Fruit fly (Drosophila melanogaster): Measurements from ENCODE around the gene CG1236.
A peak's percentile ranks its signal among the peaks of the same experiment; 100 is the strongest.

The CG1236 gene

dm6 chr3R:5778731-5779593 is 42.4 kb downstream of the CG1236 start, which contains the start of gene jagn (continued):
- TF ChIP-seq tna (GFP tag; IDR thresholded peaks at IDR 0.05; ENCODE audit: partially characterized antibody) (peak; percentile 99), luna (GFP tag; optimal IDR thresholded peaks at IDR 0.05) (peak; percentile 51), Gsc (GFP tag; IDR thresholded peaks at IDR 0.05) (no peak), ATbp (GFP tag; optimal IDR thresholded peaks at IDR 0.05) (no peak), Sry-δ (GFP tag; optimal IDR thresholded peaks at IDR 0.05) (peak; percentile 98), CG9727 (GFP tag; optimal IDR thresholded peaks at IDR 0.05) (peak; percentile 75), CG13287 (GFP tag; IDR thresholded peaks at IDR 0.05; ENCODE audit: partially characterized antibody) (peak; percentile 99), CG6175 (GFP tag; IDR thresholded peaks at IDR 0.05) (0 out of 3 replicates have a peak, but pooled peaks have one; percentile 43), CG2199 (GFP tag; IDR thresholded peaks at IDR 0.05) (peak; percentile 91), CG6254 (GFP tag; optimal IDR thresholded peaks at IDR 0.05) (peak; percentile 12), CG10321 (GFP tag; IDR thresholded peaks at IDR 0.05) (peak; percentile 40; the same call in 1 of the 2 replicates), gcm (GFP tag; optimal IDR thresholded peaks at IDR 0.05) (no peak), CG12942 (GFP tag; optimal IDR thresholded peaks at IDR 0.05) (no peak), ac (GFP tag; optimal IDR thresholded peaks at IDR 0.05) (no peak), CG16815 (GFP tag; optimal IDR thresholded peaks at IDR 0.05) (no peak)

dm6 chr3R:5780976-5781375 is 44.4 kb downstream of the CG1236 start, which contains the start of gene CG2082:
Gene CG2082 (minus strand): TSS chr3R:5781076.
- TF ChIP-seq Ets97D (GFP tag; optimal IDR thresholded peaks at IDR 0.05), result no peak
- TF ChIP-seq pho (GFP tag; optimal IDR thresholded peaks at IDR 0.05), result no peak
- no peak for TF ChIP-seq CG3726 (GFP tag; IDR thresholded peaks at IDR 0.05)
- no peak for TF ChIP-seq CG17802 (tag; optimal IDR thresholded peaks at IDR 0.05)
- peak; percentile 25 for TF ChIP-seq sens (GFP tag)
- no peak for TF ChIP-seq sr (GFP tag; IDR thresholded peaks at IDR 0.05)
- TF ChIP-seq CG13624 (GFP tag; optimal IDR thresholded peaks at IDR 0.05), result no peak

dm6 chr3R:5781462-5781861 is 44.9 kb downstream of the CG1236 start, which contains the start of gene kat-60L1:
Gene kat-60L1 (plus strand): TSS chr3R:5781762.
- TF ChIP-seq Ets65A (GFP tag) (peak; percentile 72), Trl (optimal IDR thresholded peaks at IDR 0.05) (peak in 1 of 2 experiments; percentile 34), Trl (GFP tag; optimal IDR thresholded peaks at IDR 0.05) (no peak), Pdp1 (GFP tag; optimal IDR thresholded peaks at IDR 0.05) (peak in 1 of 2 experiments; percentile 67), scrt (GFP tag; optimal IDR thresholded peaks at IDR 0.05) (peak; percentile 30), unc-4 (GFP tag; IDR thresholded peaks at IDR 0.05; ENCODE audit: partially characterized antibody) (peak; percentile 14; the same call in 1 of the 2 replicates), CG13424 (tag; optimal IDR thresholded peaks at IDR 0.05) (no peak), hth (optimal IDR thresholded peaks at IDR 0.05) (no peak)

All from whole organism, embryonic.